Worm (Caenorhabditis elegans): ENCODE data around the gene dcar-1.

- no peak for TF ChIP-seq ama-1 (optimal IDR thresholded peaks at IDR 0.05)
- no peak for TF ChIP-seq ama-1 (GFP tag; optimal IDR thresholded peaks at IDR 0.05)
- TF ChIP-seq nhr-179 (tag; optimal IDR thresholded peaks at IDR 0.05) = no peak
- TF ChIP-seq let-607 (tag; optimal IDR thresholded peaks at IDR 0.05) = no peak
- TF ChIP-seq ztf-26 (tag; optimal IDR thresholded peaks at IDR 0.05) = no peak
- no peak for TF ChIP-seq pha-4 (tag; optimal IDR thresholded peaks at IDR 0.05)
- TF ChIP-seq madf-10 (tag; optimal IDR thresholded peaks at IDR 0.05) = no peak
- TF ChIP-seq ets-4 (GFP tag; optimal IDR thresholded peaks at IDR 0.05) = no peak
- TF ChIP-seq F10E7.11 (tag; optimal IDR thresholded peaks at IDR 0.05) = no peak
These were observed 8.6 kb downstream of the dcar-1 start, which contains the start of gene C06H5.8 for ce11 chrV:17918726-17919125.
